Fruit fly (Drosophila melanogaster): ENCODE data around the gene RPA2.

RPA2 gene

DNA sequence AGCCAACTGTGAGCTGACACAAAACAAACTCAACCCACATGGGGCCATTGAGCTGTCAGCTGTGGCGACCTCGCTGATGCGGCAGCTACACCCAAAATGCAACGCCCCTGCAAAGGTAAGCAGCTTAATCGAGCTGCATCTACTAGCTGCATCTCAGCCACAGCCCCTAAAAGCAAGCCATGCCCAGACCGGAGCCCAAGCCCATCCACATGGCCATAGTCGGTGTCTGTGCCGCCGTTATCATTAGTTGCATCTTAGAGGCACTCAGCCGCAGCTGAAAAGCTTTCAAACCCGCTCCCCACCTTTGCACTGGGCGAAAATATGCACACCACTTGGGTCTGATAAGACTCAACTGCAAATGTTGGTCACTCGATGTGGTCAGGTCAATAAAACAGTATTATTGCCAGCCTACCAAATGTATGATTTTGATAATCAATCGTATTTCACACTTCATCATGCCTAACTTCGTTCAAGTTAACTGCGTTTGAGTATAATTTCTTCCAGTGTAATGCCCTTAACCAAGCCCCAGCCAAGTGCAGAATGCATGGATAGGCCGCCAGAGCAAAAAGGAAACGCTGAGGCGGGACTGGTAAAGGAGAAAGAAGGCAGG is 48.2 kb upstream of the RPA2 start (continued):
- TF ChIP-seq CG10959 (GFP tag; IDR thresholded peaks at IDR 0.05) (peak; percentile 31; the same call in 1 of the 2 replicates), sens (GFP tag) (peak; percentile 91), HLH3B (GFP tag; IDR thresholded peaks at IDR 0.05) (0 out of 2 replicates have a peak, but pooled peaks have one; percentile 39), MTF-1 (GFP tag; optimal IDR thresholded peaks at IDR 0.05; ENCODE audit: borderline replicate concordance) (peak; percentile 24), ranshi (GFP tag; IDR thresholded peaks at IDR 0.05) (peak; percentile 45; the same call in 1 of the 2 replicates), CG13424 (tag; optimal IDR thresholded peaks at IDR 0.05) (peak; percentile 51), rib (GFP tag; IDR thresholded peaks at IDR 0.05) (no peak), CG16815 (GFP tag; optimal IDR thresholded peaks at IDR 0.05) (peak; percentile 28), CG4617 (GFP tag; optimal IDR thresholded peaks at IDR 0.05; ENCODE audit: borderline replicate concordance) (no peak), Mad (GFP tag; optimal IDR thresholded peaks at IDR 0.05) (peak; percentile 32), br (optimal IDR thresholded peaks at IDR 0.05) (no peak), dpn (GFP tag; optimal IDR thresholded peaks at IDR 0.05) (peak; percentile 40 to 67), CG32767 (GFP tag; IDR thresholded peaks at IDR 0.05) (no peak; the same call in 1 of the 2 replicates), gsb-n (tag; optimal IDR thresholded peaks at IDR 0.05) (peak; percentile 62), D (optimal IDR thresholded peaks at IDR 0.05) (peak; percentile 7), D (GFP tag; optimal IDR thresholded peaks at IDR 0.05) (peak; percentile 58), CG14050 (GFP tag; IDR thresholded peaks at IDR 0.05) (no peak), dimm (GFP tag; IDR thresholded peaks at IDR 0.05) (0 out of 2 replicates have a peak, but pooled peaks have one; percentile 24), Hsf (GFP tag; optimal IDR thresholded peaks at IDR 0.05) (peak; percentile 49), Ets65A (GFP tag) (peak; percentile 86), CG15601 (tag; optimal IDR thresholded peaks at IDR 0.05) (peak; percentile 75), maf-S (GFP tag; optimal IDR thresholded peaks at IDR 0.05) (peak; percentile 23), Sox102F (GFP tag; optimal IDR thresholded peaks at IDR 0.05) (peak; percentile 81), Spps (tag; optimal IDR thresholded peaks at IDR 0.05) (peak; percentile 45), Fer3 (tag; optimal IDR thresholded peaks at IDR 0.05) (no peak), E2f2 (GFP tag; IDR thresholded peaks at IDR 0.05) (peak; percentile 21; the same call in 1 of the 2 replicates), Lhr (GFP tag; optimal IDR thresholded peaks at IDR 0.05) (peak; percentile 20), CG7839 (tag; optimal IDR thresholded peaks at IDR 0.05) (peak; percentile 62), Myb (GFP tag; optimal IDR thresholded peaks at IDR 0.05) (no peak), CG17186 (GFP tag; optimal IDR thresholded peaks at IDR 0.05) (no peak), HLH4C (GFP tag; IDR thresholded peaks at IDR 0.05; ENCODE audit: partially characterized antibody) (no peak), CG2129 (GFP tag; IDR thresholded peaks at IDR 0.05; ENCODE audit: partially characterized antibody) (no peak), ab (GFP tag; optimal IDR thresholded peaks at IDR 0.05) (no peak), CG17361 (GFP tag; IDR thresholded peaks at IDR 0.05) (peak; percentile 70), CG6272 (GFP tag; IDR thresholded peaks at IDR 0.05) (no peak), slbo (GFP tag; IDR thresholded peaks at IDR 0.05) (no peak), CG1602 (GFP tag; optimal IDR thresholded peaks at IDR 0.05) (peak; percentile 49), CG6254 (GFP tag; optimal IDR thresholded peaks at IDR 0.05) (peak; percentile 61), btn (GFP tag; optimal IDR thresholded peaks at IDR 0.05) (peak; percentile 39), CG33213 (GFP tag; optimal IDR thresholded peaks at IDR 0.05) (peak; percentile 17), cas (GFP tag; IDR thresholded peaks at IDR 0.05) (no peak), C15 (GFP tag; IDR thresholded peaks at IDR 0.05) (no peak), CG10321 (GFP tag; IDR thresholded peaks at IDR 0.05) (no peak), CG4424 (GFP tag; optimal IDR thresholded peaks at IDR 0.05) (peak; percentile 59), CG2678 (tag; optimal IDR thresholded peaks at IDR 0.05) (peak; percentile 65), D19A (tag; optimal IDR thresholded peaks at IDR 0.05) (peak; percentile 56), Trl (optimal IDR thresholded peaks at IDR 0.05) (no peak), Trl (GFP tag; optimal IDR thresholded peaks at IDR 0.05) (peak; percentile 45), CG10431 (GFP tag; optimal IDR thresholded peaks at IDR 0.05) (peak; percentile 30), en (GFP tag; optimal IDR thresholded peaks at IDR 0.05) (peak; percentile 25), CG8281 (tag; optimal IDR thresholded peaks at IDR 0.05) (no peak)
